Worm (Caenorhabditis elegans): ENCODE measurements around the gene Y73B6BL.12.

DNA sequence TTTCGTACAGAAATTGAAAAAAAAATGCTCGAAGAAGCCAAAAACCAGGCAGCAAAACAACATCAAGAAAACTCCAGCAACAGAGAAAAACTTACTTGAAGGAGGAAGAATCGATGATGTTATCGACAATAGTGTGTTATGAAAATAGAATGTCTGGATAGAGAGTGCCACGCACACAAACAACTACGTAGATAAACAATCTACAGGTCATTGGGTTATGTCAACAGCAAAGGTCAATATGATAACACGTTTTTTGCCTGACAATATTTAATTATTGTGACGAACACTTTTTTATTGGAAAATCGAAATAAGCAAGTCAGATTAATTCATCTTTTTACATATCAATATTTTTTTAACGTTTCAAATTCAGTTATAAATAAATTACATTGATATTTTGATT, 37.9 kb downstream of the Y73B6BL.12 start, which contains the start of gene sams-5:
- no peak for TF ChIP-seq snpc-4 (tag; optimal IDR thresholded peaks at IDR 0.05)
- TF ChIP-seq sma-9 (GFP tag; optimal IDR thresholded peaks at IDR 0.05), result no peak
- TF ChIP-seq sma-9 (tag; optimal IDR thresholded peaks at IDR 0.05), result no peak
